Fruit fly (Drosophila melanogaster): ENCODE measurements around the gene CG15386.

- TF ChIP-seq CG7101 (tag; optimal IDR thresholded peaks at IDR 0.05) (no peak), CG7045 (GFP tag; optimal IDR thresholded peaks at IDR 0.05) (no peak), CG33017 (tag; optimal IDR thresholded peaks at IDR 0.05) (no peak), Mnt (GFP tag; optimal IDR thresholded peaks at IDR 0.05) (no peak)
These were observed 34.2 kb downstream of the CG15386 start for dm6 chr2L:2182735-2183340.
